Worm (Caenorhabditis elegans) whole organism, midembryonic: ENCODE results near the gene nhr-71.

Experiments used
- T22C8.4 ChIP-seq: fragments of 200-800 bp; sonication (Bioruptor generic); IDR thresholded peaks from 2 replicates; pipeline ENCODE4 v1.3.6; 2022; ENCODE audit warnings: missing genetic modification characterization, missing compliant biosample characterization
- cog-1 ChIP-seq: sonication (generic microtip); optimal IDR thresholded peaks from 2 replicates; lab custom pipeline; 2016; ENCODE audit warnings: missing genetic modification characterization, missing compliant biosample characterization
- flt-1 ChIP-seq: fragments of 200-800 bp; sonication (Bioruptor generic); IDR thresholded peaks from 2 replicates; pipeline ENCODE4 v1.3.6; 2022; ENCODE audit warnings: missing genetic modification characterization, missing compliant biosample characterization
- klf-2 ChIP-seq: fragments of 200-800 bp; sonication (Bioruptor generic); conservative IDR thresholded peaks from 2 replicates; pipeline ENCODE4 v1.3.6; 2022; ENCODE audit warnings: missing genetic modification reagents, missing genetic modification characterization, missing compliant biosample characterization
- med-1 ChIP-seq: sonication (generic microtip); optimal IDR thresholded peaks from 2 replicates; lab custom pipeline; 2017; ENCODE audit warnings: missing genetic modification characterization, mild to moderate bottlenecking, missing compliant biosample characterization, antibody characterized with exemption, missing genetic modification reagents; ENCODE audit not compliant: insufficient read depth
- ref-1 ChIP-seq: fragments of 200-800 bp; sonication (Bioruptor generic); conservative IDR thresholded peaks from 2 replicates; pipeline ENCODE4 v1.3.6; 2022; ENCODE audit warnings: missing genetic modification reagents, missing genetic modification characterization, missing compliant biosample characterization
- tab-1 ChIP-seq: fragments of 200-800 bp; sonication (Bioruptor generic); IDR thresholded peaks from 2 replicates; pipeline ENCODE4 v1.3.6; 2022; ENCODE audit warnings: missing genetic modification characterization, missing compliant biosample characterization
- ztf-23 ChIP-seq: fragments of 200-800 bp; sonication (Bioruptor generic); IDR thresholded peaks from 2 replicates; pipeline ENCODE4 v1.3.6; 2022; ENCODE audit warnings: missing genetic modification reagents, missing genetic modification characterization, missing compliant biosample characterization
- ztf-29 ChIP-seq: fragments of 200-800 bp; sonication (Bioruptor generic); IDR thresholded peaks from 2 replicates; pipeline ENCODE4 v1.3.6; 2022; ENCODE audit warnings: missing genetic modification reagents, missing genetic modification characterization, missing compliant biosample characterization

Gene nhr-71

ce11 chrX:13716313-13716712, 30.8 kb upstream of the nhr-71 start:
- TF ChIP-seq ztf-23 (peak; percentile 64; the same call in 1 of the 2 replicates), ztf-29 (peak; percentile 59; the same call in 1 of the 2 replicates), cog-1 (tag; lab: Kevin White, UChicago) (no peak)

DNA sequence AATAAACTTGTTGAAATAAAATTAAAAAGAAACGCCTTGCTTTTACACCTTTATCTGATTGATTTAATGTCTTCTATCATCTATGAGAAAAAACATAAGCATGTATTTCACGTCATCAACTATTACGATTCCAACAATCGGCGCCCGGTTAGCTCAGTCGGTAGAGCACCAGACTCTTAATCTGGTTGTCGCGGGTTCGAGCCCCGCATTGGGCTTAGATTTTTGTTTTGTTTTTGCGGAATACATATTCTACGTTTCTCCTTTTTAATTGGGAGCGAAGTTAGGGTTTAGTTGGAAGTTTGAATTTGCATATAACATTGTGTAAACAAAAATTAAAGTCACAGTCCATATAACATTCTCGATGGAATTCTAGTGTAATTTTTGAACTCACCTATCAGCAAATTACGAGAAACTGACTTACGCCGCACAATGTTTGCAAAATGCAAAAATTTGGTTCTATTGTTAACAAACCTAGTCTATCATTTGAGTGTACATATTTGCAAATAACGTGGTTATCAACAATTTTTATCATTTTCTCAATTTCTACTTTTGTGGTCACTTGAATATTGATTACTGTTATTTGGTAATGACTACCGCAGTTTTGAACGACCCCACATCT, 30.0 kb upstream of the nhr-71 start, which contains the start of gene shc-3:
TSS of gene shc-3 (plus strand) at position 484 of the 619 bp plus-strand sequence.
- TF ChIP-seq flt-1 (no peak), ztf-29 (0 out of 2 replicates have a peak, but pooled peaks have one; percentile 16), ztf-23 (no peak), klf-2 (GFP tag; lab: Robert Waterston, UW) (no peak), med-1 (GFP tag; lab: Kevin White, UChicago) (no peak), tab-1 (GFP tag; lab: Robert Waterston, UW) (no peak), T22C8.4 (GFP tag; lab: Robert Waterston, UW) (no peak)

DNA sequence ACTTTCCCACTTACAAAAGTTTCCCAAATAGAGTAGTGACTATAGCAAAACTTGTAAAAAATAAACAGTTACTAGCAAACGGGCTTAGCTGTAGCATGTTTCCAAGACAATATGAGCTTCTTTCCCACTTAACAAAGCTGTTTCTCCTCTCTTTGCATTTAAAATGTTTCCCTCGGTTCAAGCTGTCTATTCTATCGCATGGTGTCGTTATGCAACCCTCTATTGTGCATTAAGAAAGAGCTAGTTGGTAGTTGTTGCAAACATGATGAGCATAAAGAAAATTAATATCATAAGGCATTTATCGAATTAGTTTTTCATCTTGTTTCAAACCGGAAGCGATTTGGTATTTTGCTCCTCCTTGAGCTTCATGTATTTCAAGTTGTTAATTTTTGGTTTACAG, 24.3 kb upstream of the nhr-71 start, which contains the start of gene poml-1:
TSS of gene poml-1 (minus strand) at position 101 of the 400 bp plus-strand sequence.
- no peak for TF ChIP-seq klf-2 (GFP tag; lab: Robert Waterston, UW)
- no peak for TF ChIP-seq ztf-29
- TF ChIP-seq ztf-23: no peak
- TF ChIP-seq ref-1 (GFP tag; lab: Robert Waterston, UW): no peak
- no peak for TF ChIP-seq T22C8.4 (GFP tag; lab: Robert Waterston, UW)
- no peak for TF ChIP-seq flt-1
- no peak for TF ChIP-seq tab-1 (GFP tag; lab: Robert Waterston, UW)
- TF ChIP-seq cog-1 (tag; lab: Kevin White, UChicago): no peak
- no peak for TF ChIP-seq med-1 (GFP tag; lab: Kevin White, UChicago)

- TF ChIP-seq med-1 (GFP tag; lab: Kevin White, UChicago) (no peak), ref-1 (GFP tag; lab: Robert Waterston, UW) (no peak), klf-2 (GFP tag; lab: Robert Waterston, UW) (no peak), cog-1 (tag; lab: Kevin White, UChicago) (no peak), ztf-23 (no peak), ztf-29 (no peak), T22C8.4 (GFP tag; lab: Robert Waterston, UW) (no peak), tab-1 (GFP tag; lab: Robert Waterston, UW) (no peak), flt-1 (no peak)
Measured at ce11 chrX:13724364-13724763, 22.8 kb upstream of the nhr-71 start, which contains the start of gene K11E4.6. Gene K11E4.6, plus strand, starts transcription at chrX:13724664.

DNA sequence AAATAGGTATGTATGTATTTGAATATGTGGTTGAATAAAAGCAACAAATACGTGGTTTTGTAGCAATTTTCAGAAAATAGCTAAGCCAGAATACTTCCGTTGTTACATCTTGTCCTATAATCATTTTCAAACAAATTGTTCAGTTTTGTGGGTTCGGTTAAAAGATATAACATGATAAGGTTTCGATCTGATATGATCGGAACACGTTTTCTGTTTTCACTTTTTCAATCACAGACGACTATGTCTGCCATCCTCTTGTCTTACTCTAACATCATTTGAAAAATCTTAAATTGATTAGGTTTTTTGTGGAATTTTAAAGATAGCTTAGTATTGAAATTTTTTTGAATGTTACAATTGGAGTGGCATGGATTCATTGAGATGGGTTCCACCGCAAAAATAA, 20.8 kb upstream of the nhr-71 start:
- no peak for TF ChIP-seq cog-1 (tag; lab: Kevin White, UChicago)
- TF ChIP-seq flt-1: no peak
- no peak for TF ChIP-seq med-1 (GFP tag; lab: Kevin White, UChicago)

DNA sequence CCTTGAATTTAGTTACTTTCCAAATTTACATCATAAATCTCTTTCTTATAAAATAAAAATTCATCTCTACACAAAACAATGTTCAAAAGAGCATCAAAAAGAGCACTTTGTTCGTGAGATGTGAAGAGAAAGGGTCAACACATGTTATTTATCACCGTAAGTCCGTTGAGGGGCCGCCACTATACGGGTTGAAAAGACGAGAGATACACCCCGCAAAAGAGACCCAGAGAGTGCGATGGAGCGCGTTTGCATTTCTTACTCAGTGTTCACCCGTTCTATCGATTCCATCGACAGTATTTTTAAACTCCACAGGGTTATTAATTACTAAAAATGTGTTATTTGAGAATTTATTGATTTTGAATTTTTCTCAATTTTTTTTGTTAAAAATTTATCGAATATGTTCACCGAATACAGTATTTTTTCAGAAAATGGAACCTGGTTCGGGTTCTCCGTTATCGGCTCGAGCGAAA, 20.2 kb upstream of the nhr-71 start, which contains the start of gene pix-1:
TSS of gene pix-1 (plus strand) at position 420 of the 470 bp plus-strand sequence.
- TF ChIP-seq med-1 (GFP tag; lab: Kevin White, UChicago) (no peak), tab-1 (GFP tag; lab: Robert Waterston, UW) (no peak), flt-1 (no peak), klf-2 (GFP tag; lab: Robert Waterston, UW) (no peak), ref-1 (GFP tag; lab: Robert Waterston, UW) (no peak), ztf-29 (no peak), cog-1 (tag; lab: Kevin White, UChicago) (no peak), ztf-23 (no peak), T22C8.4 (GFP tag; lab: Robert Waterston, UW) (no peak)

- TF ChIP-seq flt-1 (no peak), tab-1 (GFP tag; lab: Robert Waterston, UW) (no peak), ztf-23 (no peak), cog-1 (tag; lab: Kevin White, UChicago) (no peak), med-1 (GFP tag; lab: Kevin White, UChicago) (no peak), T22C8.4 (GFP tag; lab: Robert Waterston, UW) (no peak), klf-2 (GFP tag; lab: Robert Waterston, UW) (no peak), ztf-29 (no peak), ref-1 (GFP tag; lab: Robert Waterston, UW) (no peak)
Measured at ce11 chrX:13728991-13729390, 18.1 kb upstream of the nhr-71 start.

DNA sequence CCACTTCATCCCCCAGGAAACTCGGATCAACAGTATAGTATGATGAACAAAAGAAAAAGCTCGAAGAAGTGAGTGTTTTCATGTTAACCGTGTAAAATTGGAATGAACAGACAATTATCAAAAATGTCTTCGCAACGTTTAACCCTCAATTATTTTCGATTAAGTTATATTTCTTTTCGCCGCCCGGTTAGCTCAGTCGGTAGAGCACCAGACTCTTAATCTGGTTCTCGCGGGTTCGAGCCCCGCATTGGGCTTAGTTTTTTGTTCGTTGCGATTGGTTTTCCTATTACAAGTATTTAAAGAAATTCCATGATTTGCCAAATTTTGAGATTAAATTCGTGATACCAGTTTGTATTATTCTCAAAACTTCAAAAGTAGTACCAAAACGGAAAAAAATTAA, 17.4 kb upstream of the nhr-71 start:
- TF ChIP-seq ref-1 (GFP tag; lab: Robert Waterston, UW): no peak
- TF ChIP-seq ztf-23: no peak
- no peak for TF ChIP-seq tab-1 (GFP tag; lab: Robert Waterston, UW)
- TF ChIP-seq ztf-29: no peak
- TF ChIP-seq cog-1 (tag; lab: Kevin White, UChicago): no peak
- TF ChIP-seq T22C8.4 (GFP tag; lab: Robert Waterston, UW): no peak
- no peak for TF ChIP-seq med-1 (GFP tag; lab: Kevin White, UChicago)
- no peak for TF ChIP-seq flt-1
- no peak for TF ChIP-seq klf-2 (GFP tag; lab: Robert Waterston, UW)

DNA sequence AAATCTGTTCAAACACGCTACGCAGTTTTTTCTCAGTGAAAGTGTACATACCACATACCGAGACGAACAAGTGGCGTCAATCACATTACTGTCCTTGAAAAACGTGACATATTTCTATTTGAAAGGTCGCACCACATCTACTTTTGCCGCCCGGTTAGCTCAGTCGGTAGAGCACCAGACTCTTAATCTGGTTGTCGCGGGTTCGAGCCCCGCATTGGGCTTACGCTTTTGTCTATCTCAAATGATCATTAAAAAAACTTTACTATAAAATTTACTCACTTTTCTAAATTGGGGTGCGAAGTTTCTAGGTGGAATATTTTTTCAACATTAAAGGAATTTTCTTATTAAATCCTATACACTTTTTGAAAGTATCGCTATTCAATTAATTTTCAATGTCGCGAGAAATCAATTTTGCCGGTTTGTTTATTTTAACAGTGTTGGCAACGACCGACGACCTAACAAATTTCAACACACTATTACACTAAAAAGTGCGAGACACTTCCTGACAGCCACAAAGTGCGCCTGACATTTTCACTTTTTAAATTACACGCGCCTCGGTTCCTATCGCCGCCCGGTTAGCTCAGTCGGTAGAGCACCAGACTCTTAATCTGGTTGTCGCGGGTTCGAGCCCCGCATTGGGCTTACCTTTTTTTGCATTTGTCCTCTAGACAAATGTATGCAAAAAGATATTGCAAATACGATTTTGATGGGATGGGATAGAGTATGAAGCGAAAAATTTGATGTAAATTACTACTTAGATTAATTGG, 16.7 kb upstream of the nhr-71 start:
- no peak for TF ChIP-seq cog-1 (tag; lab: Kevin White, UChicago)
- TF ChIP-seq flt-1: no peak
- TF ChIP-seq klf-2 (GFP tag; lab: Robert Waterston, UW): no peak
- TF ChIP-seq ref-1 (GFP tag; lab: Robert Waterston, UW): peak; percentile 65
- TF ChIP-seq med-1 (GFP tag; lab: Kevin White, UChicago): no peak
- peak; percentile 75 for TF ChIP-seq ztf-23
- TF ChIP-seq ztf-29: 0 out of 2 replicates have a peak, but pooled peaks have one; percentile 27
- 0 out of 2 replicates have a peak, but pooled peaks have one; percentile 13 for TF ChIP-seq T22C8.4 (GFP tag; lab: Robert Waterston, UW)
- peak; percentile 68; the same call in 1 of the 2 replicates for TF ChIP-seq tab-1 (GFP tag; lab: Robert Waterston, UW)
